Fruit fly (Drosophila melanogaster): ENCODE data around the gene Orc2.
A peak's percentile ranks its signal among the peaks of the same experiment; 100 is the strongest.

- TF ChIP-seq CG10348 (GFP tag; IDR thresholded peaks at IDR 0.05), result no peak
- TF ChIP-seq Pif1A (GFP tag; optimal IDR thresholded peaks at IDR 0.05), result peak; percentile 88
- peak; percentile 88 for TF ChIP-seq CG12605 (GFP tag; IDR thresholded peaks at IDR 0.05)
- peak; percentile 82 for TF ChIP-seq CG14655 (GFP tag; optimal IDR thresholded peaks at IDR 0.05)
- peak; percentile 95 for TF ChIP-seq gl (tag; optimal IDR thresholded peaks at IDR 0.05)
- peak; percentile 88 for TF ChIP-seq Pif1B (GFP tag; optimal IDR thresholded peaks at IDR 0.05)
- no peak for TF ChIP-seq EcR (GFP tag; optimal IDR thresholded peaks at IDR 0.05)
- peak; percentile 78 for TF ChIP-seq Snoo (tag; optimal IDR thresholded peaks at IDR 0.05)
- TF ChIP-seq D1 (tag; optimal IDR thresholded peaks at IDR 0.05), result peak; percentile 84
- peak; percentile 82 for TF ChIP-seq CG32121 (GFP tag; IDR thresholded peaks at IDR 0.05)
- TF ChIP-seq CG15710 (tag; optimal IDR thresholded peaks at IDR 0.05), result peak; percentile 83
Observed at dm6 chr3R:14012478-14013146, 47.9 kb downstream of the Orc2 start.

All from whole organism, pupa.